Worm (Caenorhabditis elegans): Measurements from ENCODE around the gene bre-2.

- TF ChIP-seq pqm-1 (tag; optimal IDR thresholded peaks at IDR 0.05) (no peak), unc-55 (GFP tag; optimal IDR thresholded peaks at IDR 0.05) (no peak), ama-1 (optimal IDR thresholded peaks at IDR 0.05) (no peak), nhr-11 (tag; optimal IDR thresholded peaks at IDR 0.05) (no peak), pax-1 (tag; optimal IDR thresholded peaks at IDR 0.05) (no peak)
These were observed 48.3 kb upstream of the bre-2 start for ce11 chrIII:13187773-13188172.
